Fruit fly (Drosophila melanogaster) whole organism, prepupa: ENCODE results near the gene sky.

Experiments
- CG8119 ChIP-seq: fragments of 200-800 bp; sonication (Bioruptor generic); IDR thresholded peaks from 3 replicates; pipeline ENCODE4 v1.3.6; 2022; ENCODE audit warnings: missing biosample characterization, missing genetic modification characterization
- fd59A ChIP-seq: fragments of 200-800 bp; sonication (Bioruptor generic); optimal IDR thresholded peaks from 2 replicates; lab custom pipeline; 2017; ENCODE audit warnings: missing biosample characterization, mild to moderate bottlenecking, missing genetic modification characterization, missing genetic modification reagents
- ss ChIP-seq, 2 experiments: fragments of 200-800 bp; sonication (Bioruptor generic); optimal IDR thresholded peaks; 2 replicates in 1 of 2; 3 replicates in 1 of 2; lab custom pipeline; 2017 to 2018; ENCODE audit warnings: mild to moderate bottlenecking in 2 of 2, missing biosample characterization in 2 of 2, missing genetic modification characterization in 2 of 2, moderate library complexity in 1 of 2

DNA sequence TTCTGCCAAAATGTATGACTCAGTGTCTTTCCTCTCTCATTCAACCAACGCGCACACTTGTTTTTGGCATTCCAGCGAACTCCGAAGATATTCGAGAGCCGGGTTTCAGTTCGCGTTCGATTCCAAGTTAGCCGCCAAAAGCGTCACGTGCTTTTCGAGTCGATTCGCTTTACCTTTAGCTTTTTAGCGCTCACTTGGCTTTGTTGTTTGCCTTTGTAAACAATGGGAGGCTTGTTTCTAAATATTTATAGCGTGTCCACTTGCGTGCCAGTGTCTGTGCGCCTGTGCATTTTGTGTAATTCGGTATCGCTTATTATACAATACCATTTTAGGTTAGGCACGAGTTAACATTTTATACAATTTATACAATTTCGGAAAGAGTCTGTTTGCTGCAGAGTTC, 7.4 kb downstream of the sky start:
- no peak for TF ChIP-seq CG8119
- TF ChIP-seq fd59A = no peak
- TF ChIP-seq ss (GFP tag; optimal IDR thresholded peaks at IDR 0.05; lab: Kevin White, UChicago) = no peak
